Worm (Caenorhabditis elegans) whole organism, L4/young adult: ENCODE results near the gene C45H4.18.
A peak's percentile ranks its signal among the peaks of the same experiment; 100 is the strongest.

Experiments used
- W03F9.2 ChIP-seq: fragments of 150-350 bp; optimal IDR thresholded peaks from 2 replicates; lab custom pipeline; 2014; ENCODE audit warnings: missing biosample characterization, missing genetic modification characterization
- dao-5 ChIP-seq: sonication (generic microtip); optimal IDR thresholded peaks from 2 replicates; lab custom pipeline; 2016; ENCODE audit warnings: missing genotype, missing genetic modification characterization, moderate library complexity, missing compliant biosample characterization
- him-1 ChIP-seq: sonication (generic microtip); optimal IDR thresholded peaks from 2 replicates; lab custom pipeline; 2016; ENCODE audit warnings: missing genotype, missing genetic modification reagents, missing genetic modification characterization, missing compliant biosample characterization

The C45H4.18 gene

DNA sequence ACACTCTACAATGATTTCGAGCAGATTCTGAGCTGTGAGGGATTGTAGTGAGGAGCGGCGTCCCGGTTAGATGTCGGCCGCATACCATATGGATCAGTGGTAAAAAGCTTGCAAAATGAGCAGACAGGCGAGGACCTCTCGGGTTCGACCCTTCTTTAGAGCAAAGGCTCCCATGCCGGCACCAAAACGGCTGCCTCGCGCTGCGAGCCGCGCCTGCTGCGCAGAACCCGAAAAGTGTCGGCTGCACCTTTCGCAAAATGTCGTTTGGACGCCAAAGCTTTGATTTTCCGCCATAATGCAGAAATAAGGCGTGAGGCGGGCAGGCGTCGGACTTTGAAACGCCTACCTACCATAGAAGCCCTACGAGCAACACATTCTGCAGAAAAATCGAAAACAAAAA is 15.0 kb downstream of the C45H4.18 start:
- no peak for TF ChIP-seq dao-5 (tag; lab: Kevin White, UChicago)
- no peak for TF ChIP-seq him-1
- TF ChIP-seq W03F9.2 (tag; lab: Kevin White, UChicago) = no peak

ce11 chrV:2191122-2191521 is 15.8 kb downstream of the C45H4.18 start, which contains the start of gene srbc-42:
Gene srbc-42 (minus strand): TSS chrV:2191222.
- no peak for TF ChIP-seq him-1
- TF ChIP-seq dao-5 (tag; lab: Kevin White, UChicago) = no peak
- TF ChIP-seq W03F9.2 (tag; lab: Kevin White, UChicago) = no peak

- TF ChIP-seq dao-5 (tag; lab: Kevin White, UChicago) (no peak), him-1 (no peak), W03F9.2 (tag; lab: Kevin White, UChicago) (no peak)
Measured at ce11 chrV:2192117-2192516, 16.8 kb downstream of the C45H4.18 start, which contains the start of gene nhr-13. Gene nhr-13 (plus strand): TSS chrV:2192485.

- TF ChIP-seq him-1 (no peak), W03F9.2 (tag; lab: Kevin White, UChicago) (no peak), dao-5 (tag; lab: Kevin White, UChicago) (no peak)
Measured at ce11 chrV:2199594-2199993, 24.3 kb downstream of the C45H4.18 start.

DNA sequence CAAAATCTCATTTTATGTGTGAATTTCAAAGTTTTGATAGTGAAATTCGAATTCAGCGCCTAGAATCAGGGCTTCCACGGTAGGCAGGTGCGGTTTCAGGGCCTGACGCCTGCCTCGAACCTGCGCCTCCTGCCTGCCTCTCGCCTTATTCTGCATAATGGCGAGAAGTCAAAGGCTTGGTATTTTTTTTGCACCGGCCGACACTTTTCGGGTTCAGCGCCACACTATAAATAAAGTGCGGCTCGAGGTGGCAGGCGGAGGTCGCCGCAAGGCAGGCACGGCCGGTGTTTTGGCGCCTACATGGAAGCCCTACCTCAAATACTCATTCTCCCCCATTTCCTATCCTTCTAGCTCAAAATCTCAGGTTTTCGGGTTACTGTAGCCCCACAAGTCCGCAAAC is 25.1 kb downstream of the C45H4.18 start:
- no peak for TF ChIP-seq dao-5 (tag; lab: Kevin White, UChicago)
- no peak for TF ChIP-seq him-1
- TF ChIP-seq W03F9.2 (tag; lab: Kevin White, UChicago) = no peak

DNA sequence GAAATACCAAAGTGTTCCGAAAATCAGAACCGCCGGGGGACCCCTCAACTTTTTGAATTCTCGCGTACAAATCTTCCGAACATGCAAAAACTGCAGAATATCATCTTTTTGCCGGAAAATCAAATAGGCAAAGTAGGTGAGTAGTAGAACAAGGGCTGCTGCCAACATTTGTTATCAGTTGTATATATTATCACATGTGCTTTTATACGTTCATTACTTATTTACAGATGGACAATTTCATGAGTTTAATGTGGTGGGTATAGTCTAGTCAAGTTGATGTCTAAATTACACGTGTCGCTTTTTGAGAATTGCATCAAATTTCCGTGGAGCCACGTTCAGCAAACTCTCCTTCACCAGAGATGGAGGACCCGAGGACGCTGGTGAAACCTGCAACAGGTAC is 25.9 kb downstream of the C45H4.18 start, which contains the start of gene cyp-32B1:
Gene cyp-32B1 (minus strand): TSS at position 176 of the 400 bp plus-strand sequence.
- no peak for TF ChIP-seq him-1
- no peak for TF ChIP-seq dao-5 (tag; lab: Kevin White, UChicago)
- no peak for TF ChIP-seq W03F9.2 (tag; lab: Kevin White, UChicago)

ce11 chrV:2204080-2204479 is 28.7 kb downstream of the C45H4.18 start, which contains the start of gene cyp-33C12:
Gene cyp-33C12 (minus strand): TSS chrV:2204400.
- TF ChIP-seq him-1 (no peak), W03F9.2 (tag; lab: Kevin White, UChicago) (no peak), dao-5 (tag; lab: Kevin White, UChicago) (no peak)

DNA sequence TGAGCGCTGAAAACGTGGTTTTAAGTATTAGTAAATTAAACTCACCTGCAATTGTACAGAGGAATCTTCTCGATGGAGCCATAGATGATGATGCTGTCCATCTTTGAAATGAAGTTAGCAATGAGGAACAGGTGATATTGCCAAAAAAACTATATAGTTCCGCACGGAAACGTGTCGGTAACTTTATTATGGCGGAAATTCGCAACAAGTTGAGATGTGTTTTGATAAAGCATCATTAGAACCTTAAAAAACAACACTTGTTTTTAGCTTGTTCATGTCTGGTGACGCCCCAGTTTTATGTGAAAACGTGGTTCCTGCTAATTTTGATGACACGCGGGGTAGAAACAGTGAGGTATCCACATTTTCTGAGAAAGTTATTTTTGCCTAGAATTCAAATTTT is 30.8 kb downstream of the C45H4.18 start, which contains the start of gene srt-40:
Gene srt-40 (minus strand): TSS at position 101 of the 400 bp plus-strand sequence.
- TF ChIP-seq dao-5 (tag; lab: Kevin White, UChicago) (no peak), him-1 (no peak), W03F9.2 (tag; lab: Kevin White, UChicago) (no peak)

ce11 chrV:2206801-2207200 is 31.5 kb downstream of the C45H4.18 start, which contains the start of gene svh-11:
Gene svh-11 (plus strand): TSS chrV:2207101.
- TF ChIP-seq W03F9.2 (tag; lab: Kevin White, UChicago) (no peak), dao-5 (tag; lab: Kevin White, UChicago) (no peak), him-1 (no peak)

DNA sequence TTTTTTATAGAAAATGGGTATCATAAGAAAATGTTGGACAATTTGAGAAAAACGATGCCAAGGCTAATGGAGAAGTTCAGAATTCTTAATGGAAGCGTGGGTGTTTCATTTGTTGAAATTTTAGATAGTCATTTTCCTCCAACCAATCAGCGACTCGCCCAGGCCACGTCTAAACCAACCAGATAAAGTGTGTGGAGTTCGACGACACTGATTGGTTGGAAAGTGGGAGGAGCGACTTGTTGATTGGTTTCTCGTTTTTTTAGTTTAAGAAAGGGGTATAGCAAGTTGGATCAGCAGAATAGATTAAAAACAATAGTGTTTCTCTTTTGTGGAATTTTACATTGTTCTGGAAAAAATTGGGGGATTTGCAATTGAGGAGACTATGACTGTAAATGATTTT is 32.2 kb downstream of the C45H4.18 start:
- no peak for TF ChIP-seq him-1
- TF ChIP-seq dao-5 (tag; lab: Kevin White, UChicago) = no peak
- TF ChIP-seq W03F9.2 (tag; lab: Kevin White, UChicago) = no peak

- TF ChIP-seq dao-5 (tag; lab: Kevin White, UChicago) (no peak), W03F9.2 (tag; lab: Kevin White, UChicago) (no peak), him-1 (no peak)
Measured at ce11 chrV:2211936-2212335, 36.6 kb downstream of the C45H4.18 start, which contains the start of gene nhr-133. Gene nhr-133 (minus strand): TSS chrV:2212118.

- TF ChIP-seq dao-5 (tag; lab: Kevin White, UChicago) = no peak
- peak; percentile 33 for TF ChIP-seq W03F9.2 (tag; lab: Kevin White, UChicago)
Measured at ce11 chrV:2214428-2215038, 39.2 kb downstream of the C45H4.18 start, which contains the start of gene nhr-184. Gene nhr-184 (minus strand): TSS chrV:2214478.

ce11 chrV:2215352-2215751 is 40.0 kb downstream of the C45H4.18 start, which contains the start of gene nstp-8:
Gene nstp-8 (plus strand): TSS chrV:2215652.
- TF ChIP-seq W03F9.2 (tag; lab: Kevin White, UChicago) (no peak), dao-5 (tag; lab: Kevin White, UChicago) (no peak), him-1 (no peak)

DNA sequence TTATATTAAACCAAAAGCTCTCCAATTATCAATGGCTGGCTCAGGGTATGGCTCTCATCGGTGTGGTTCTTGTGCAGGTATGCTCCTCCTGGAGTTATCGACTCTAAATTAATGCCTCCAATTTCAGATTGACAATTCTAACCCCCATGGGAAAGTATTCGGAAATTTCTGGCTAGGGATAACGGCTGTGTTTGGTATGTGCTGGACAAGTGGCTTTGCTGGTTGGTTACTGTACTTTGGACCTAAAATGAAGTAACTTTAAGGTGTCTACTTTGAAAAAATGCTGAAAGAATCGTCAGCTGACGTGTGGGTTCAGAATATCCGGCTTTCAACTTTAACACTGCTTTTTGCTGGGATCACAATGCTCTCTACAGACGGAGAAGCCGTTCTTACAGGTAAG is 41.6 kb downstream of the C45H4.18 start:
- no peak for TF ChIP-seq him-1

DNA sequence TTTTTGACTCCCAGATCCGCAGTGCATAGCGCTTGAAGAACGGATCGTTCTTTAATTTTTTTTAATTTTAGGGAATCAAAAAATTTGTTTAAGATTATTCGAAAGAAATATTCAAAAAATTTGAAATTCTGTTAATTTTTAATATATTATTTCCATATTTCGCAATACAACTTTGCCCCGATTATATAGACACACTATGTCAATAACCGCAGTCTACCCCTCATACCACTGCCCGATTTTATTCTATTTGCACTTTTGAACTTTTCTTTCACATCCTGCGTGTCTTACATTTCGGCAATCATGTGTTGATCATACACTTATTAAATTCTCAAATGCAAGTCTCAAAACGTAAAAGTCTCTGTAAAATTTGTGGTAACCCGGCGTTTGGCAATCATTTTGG is 43.5 kb downstream of the C45H4.18 start, which contains the start of gene nhr-56:
Gene nhr-56 (plus strand): TSS at position 202 of the 400 bp plus-strand sequence.
- TF ChIP-seq him-1 (no peak), dao-5 (tag; lab: Kevin White, UChicago) (no peak), W03F9.2 (tag; lab: Kevin White, UChicago) (no peak)
